Fruit fly (Drosophila melanogaster) Kc167 (cell line): ENCODE data around the gene Ssk.

Source experiments
- Myc ChIP-seq: fragments of >200 bp; optimal IDR thresholded peaks from 2 replicates; lab custom pipeline; 2017; ENCODE audit warnings: missing external identifiers
- Sin3A ChIP-seq: fragments of >200 bp; optimal IDR thresholded peaks from 2 replicates; lab custom pipeline; 2018; ENCODE audit warnings: missing external identifiers
- h ChIP-seq: fragments of >200 bp; optimal IDR thresholded peaks from 3 replicates; lab custom pipeline; 2018; ENCODE audit warnings: missing external identifiers
- insv ChIP-seq: fragments of >200 bp; optimal IDR thresholded peaks from 3 replicates; lab custom pipeline; 2018; ENCODE audit warnings: missing external identifiers
- psq ChIP-seq: fragments of >200 bp; optimal IDR thresholded peaks from 2 replicates; lab custom pipeline; 2017; ENCODE audit warnings: missing external identifiers
- ttk ChIP-seq: sonication (Bioruptor generic); optimal IDR thresholded peaks from 2 replicates; lab custom pipeline; 2017; ENCODE audit warnings: missing external identifiers

Ssk gene

DNA sequence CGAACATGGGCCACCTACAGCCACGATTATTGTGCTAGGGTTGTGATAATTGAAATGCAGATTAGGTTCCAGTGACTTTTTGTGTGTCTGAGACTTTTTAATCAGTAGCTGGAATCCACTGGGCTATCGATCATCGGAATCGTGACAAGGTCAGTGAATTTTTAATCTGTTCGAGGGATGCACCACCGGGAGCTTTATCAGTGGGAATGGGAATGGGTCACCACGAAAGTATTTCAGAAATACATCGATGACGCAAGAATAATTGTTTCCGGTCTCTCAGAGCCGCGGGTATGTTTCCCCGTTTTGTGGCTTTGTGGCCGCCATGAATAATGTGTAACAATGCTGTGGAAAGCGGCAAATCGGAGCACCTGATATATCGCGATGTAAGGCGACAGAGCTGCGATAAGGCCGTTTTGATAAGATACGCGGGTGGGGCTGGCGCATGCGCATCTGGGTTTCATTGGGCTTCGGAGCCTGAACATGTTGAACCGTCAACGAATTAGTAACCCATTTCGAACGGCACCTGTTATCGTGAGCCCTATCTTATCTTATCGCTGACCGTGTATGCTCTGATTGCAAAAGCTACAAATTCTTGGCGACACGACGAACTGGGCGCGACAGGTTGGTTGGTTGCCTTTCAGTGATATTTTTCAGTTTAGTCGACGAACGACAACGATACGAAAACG, at the start of gene Ssk:
Gene Ssk (plus strand): TSS at position 638 of the 686 bp plus-strand sequence.
- TF ChIP-seq insv = no peak
- TF ChIP-seq ttk (lab: Kevin White, UChicago) = no peak
- no peak for TF ChIP-seq Myc (lab: Kevin White, UChicago)
- TF ChIP-seq psq (lab: Kevin White, UChicago) = no peak
- no peak for TF ChIP-seq h (lab: Kevin White, UChicago)
- no peak for TF ChIP-seq Sin3A (lab: Kevin White, UChicago)

- TF ChIP-seq insv (no peak), psq (lab: Kevin White, UChicago) (no peak), h (lab: Kevin White, UChicago) (no peak), Sin3A (lab: Kevin White, UChicago) (no peak), Myc (lab: Kevin White, UChicago) (no peak), ttk (lab: Kevin White, UChicago) (no peak)
These were observed 47.6 kb upstream of the Ssk start, which contains the start of gene CG7328 for dm6 chr3L:20140589-20141207. Gene CG7328 (minus strand): TSS chr3L:20140607.

- no peak for TF ChIP-seq Sin3A (lab: Kevin White, UChicago)
- no peak for TF ChIP-seq h (lab: Kevin White, UChicago)
- no peak for TF ChIP-seq insv
- no peak for TF ChIP-seq psq (lab: Kevin White, UChicago)
- no peak for TF ChIP-seq Myc (lab: Kevin White, UChicago)
- no peak for TF ChIP-seq ttk (lab: Kevin White, UChicago)
These were observed 20.2 kb upstream of the Ssk start for dm6 chr3L:20168152-20168551.

- TF ChIP-seq h (lab: Kevin White, UChicago) = no peak
- no peak for TF ChIP-seq insv
- no peak for TF ChIP-seq ttk (lab: Kevin White, UChicago)
- TF ChIP-seq psq (lab: Kevin White, UChicago) = no peak
- no peak for TF ChIP-seq Myc (lab: Kevin White, UChicago)
- no peak for TF ChIP-seq Sin3A (lab: Kevin White, UChicago)
These were observed 10.6 kb upstream of the Ssk start for dm6 chr3L:20177697-20178096.

- no peak for TF ChIP-seq Myc (lab: Kevin White, UChicago)
- TF ChIP-seq insv = no peak
- no peak for TF ChIP-seq h (lab: Kevin White, UChicago)
- TF ChIP-seq Sin3A (lab: Kevin White, UChicago) = no peak
- TF ChIP-seq ttk (lab: Kevin White, UChicago) = no peak
- no peak for TF ChIP-seq psq (lab: Kevin White, UChicago)
These were observed 10.2 kb upstream of the Ssk start for dm6 chr3L:20178101-20178500.

DNA sequence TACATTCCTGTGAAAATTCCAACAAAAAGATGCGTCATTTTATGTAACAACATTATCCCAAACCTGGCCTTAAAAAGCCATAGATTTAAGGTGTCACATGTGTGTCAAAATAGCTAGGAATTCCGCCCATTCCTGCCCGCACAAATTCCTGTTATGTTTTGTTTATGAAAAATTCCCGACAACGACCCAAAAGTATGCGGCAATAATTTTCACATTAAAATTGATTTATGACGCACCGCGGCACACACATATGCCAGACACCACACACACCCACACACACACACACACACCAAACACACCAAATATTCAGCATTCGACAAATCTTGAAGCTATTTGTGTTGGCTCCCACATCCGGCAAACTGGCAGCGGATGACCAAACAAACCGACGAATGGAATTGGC, 5.5 kb upstream of the Ssk start:
- TF ChIP-seq Sin3A (lab: Kevin White, UChicago) (no peak), h (lab: Kevin White, UChicago) (no peak), insv (no peak), ttk (lab: Kevin White, UChicago) (no peak), Myc (lab: Kevin White, UChicago) (no peak), psq (lab: Kevin White, UChicago) (no peak)

DNA sequence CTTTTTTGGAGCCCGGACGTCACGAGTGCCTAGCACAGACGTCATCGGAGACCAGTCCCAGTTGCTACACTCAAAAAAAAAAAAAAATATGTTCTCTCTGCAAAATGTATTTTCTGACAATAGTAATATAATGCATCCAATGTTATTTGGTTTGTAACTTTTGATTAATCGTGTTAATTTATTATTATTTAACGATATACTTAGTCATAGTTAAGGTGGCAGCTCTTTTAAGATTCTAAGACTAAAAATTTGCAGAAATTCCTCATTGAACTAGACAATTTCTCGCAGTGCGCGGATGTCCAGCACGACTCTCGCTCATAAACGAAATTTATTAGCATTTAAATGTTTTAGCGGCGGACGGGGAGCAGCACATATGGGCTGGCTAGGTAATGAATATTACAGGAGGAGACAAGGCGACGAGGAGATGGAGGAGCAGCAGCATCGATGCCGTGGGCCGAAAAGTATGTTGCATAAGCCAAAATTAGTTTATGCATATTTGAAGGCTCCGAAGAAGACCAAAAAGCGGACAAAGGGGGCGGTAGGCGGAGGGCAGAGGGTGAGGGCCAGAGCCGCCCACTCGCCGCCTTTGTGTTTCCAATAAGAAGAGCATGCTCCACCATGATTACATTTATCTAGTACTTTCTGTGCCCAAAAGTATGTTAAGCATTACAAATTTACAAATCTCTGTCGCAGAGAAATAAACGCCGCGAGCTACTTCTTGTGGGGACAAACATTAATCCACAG, 4.8 kb upstream of the Ssk start:
- TF ChIP-seq Myc (lab: Kevin White, UChicago) = no peak
- TF ChIP-seq insv = no peak
- TF ChIP-seq h (lab: Kevin White, UChicago) = no peak
- no peak for TF ChIP-seq ttk (lab: Kevin White, UChicago)
- TF ChIP-seq psq (lab: Kevin White, UChicago) = no peak
- no peak for TF ChIP-seq Sin3A (lab: Kevin White, UChicago)

dm6 chr3L:20185206-20185868, 3.0 kb upstream of the Ssk start:
- no peak for TF ChIP-seq ttk (lab: Kevin White, UChicago)
- no peak for TF ChIP-seq h (lab: Kevin White, UChicago)
- no peak for TF ChIP-seq Sin3A (lab: Kevin White, UChicago)
- TF ChIP-seq insv = no peak
- TF ChIP-seq psq (lab: Kevin White, UChicago) = no peak
- TF ChIP-seq Myc (lab: Kevin White, UChicago) = no peak

DNA sequence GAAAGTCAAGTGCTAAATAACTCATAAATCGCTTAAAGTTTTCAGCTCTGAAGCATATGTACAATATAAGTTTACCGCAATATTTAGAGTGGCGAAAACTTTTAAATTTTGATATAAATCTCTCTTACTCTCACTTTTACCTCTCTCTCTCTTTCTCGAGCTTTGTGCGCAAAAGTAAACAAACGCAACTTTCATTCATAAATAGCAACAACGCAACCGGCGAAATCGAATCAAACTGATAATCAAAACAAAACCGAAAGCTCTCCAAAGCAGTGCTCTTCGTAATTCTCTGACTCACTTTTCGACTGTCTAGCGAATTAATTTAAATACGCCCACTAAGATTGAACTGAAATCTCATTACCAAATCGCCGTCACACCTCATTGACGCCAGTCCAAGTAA, 2.4 kb upstream of the Ssk start:
- no peak for TF ChIP-seq Myc (lab: Kevin White, UChicago)
- TF ChIP-seq h (lab: Kevin White, UChicago) = no peak
- no peak for TF ChIP-seq Sin3A (lab: Kevin White, UChicago)
- TF ChIP-seq psq (lab: Kevin White, UChicago) = no peak
- TF ChIP-seq insv = no peak
- no peak for TF ChIP-seq ttk (lab: Kevin White, UChicago)

DNA sequence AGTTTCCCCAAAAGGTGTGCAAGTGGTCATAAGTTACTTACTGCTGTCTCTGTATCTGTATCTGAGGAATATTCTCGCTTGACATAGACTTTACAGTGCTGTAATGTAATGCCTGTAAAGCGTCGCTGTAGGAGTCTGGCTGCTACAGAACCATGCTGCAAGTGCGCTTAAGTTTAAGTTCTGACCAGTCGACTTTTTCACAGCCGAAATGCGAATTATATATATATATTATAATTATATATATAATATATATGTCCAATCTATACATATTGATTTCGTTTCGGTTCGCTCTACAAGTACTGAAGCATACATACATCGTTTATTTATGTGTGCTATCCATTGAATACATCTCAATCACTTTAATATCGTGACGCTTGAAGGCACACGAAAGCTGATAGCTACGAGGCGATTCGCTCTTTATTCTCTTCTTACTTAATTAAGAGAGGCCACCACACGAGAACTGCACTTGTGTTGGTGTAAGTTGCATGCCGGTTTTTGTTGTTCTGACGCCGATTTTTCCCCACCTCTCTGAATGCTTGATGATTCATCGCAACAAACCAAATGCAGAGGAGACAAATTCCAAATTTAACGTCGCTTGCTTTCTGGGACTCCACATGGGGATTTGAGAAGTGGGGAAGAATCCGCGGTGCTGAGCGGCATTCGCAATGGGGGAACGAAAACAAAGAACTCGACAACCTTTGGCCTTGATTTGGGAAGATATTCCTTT, 1.9 kb upstream of the Ssk start:
- TF ChIP-seq insv (no peak), Myc (lab: Kevin White, UChicago) (no peak), Sin3A (lab: Kevin White, UChicago) (no peak), ttk (lab: Kevin White, UChicago) (no peak), psq (lab: Kevin White, UChicago) (no peak), h (lab: Kevin White, UChicago) (no peak)
